Fruit fly (Drosophila melanogaster): ENCODE data around the gene CarT.
A peak's percentile ranks its signal among the peaks of the same experiment; 100 is the strongest.

The CarT gene

DNA sequence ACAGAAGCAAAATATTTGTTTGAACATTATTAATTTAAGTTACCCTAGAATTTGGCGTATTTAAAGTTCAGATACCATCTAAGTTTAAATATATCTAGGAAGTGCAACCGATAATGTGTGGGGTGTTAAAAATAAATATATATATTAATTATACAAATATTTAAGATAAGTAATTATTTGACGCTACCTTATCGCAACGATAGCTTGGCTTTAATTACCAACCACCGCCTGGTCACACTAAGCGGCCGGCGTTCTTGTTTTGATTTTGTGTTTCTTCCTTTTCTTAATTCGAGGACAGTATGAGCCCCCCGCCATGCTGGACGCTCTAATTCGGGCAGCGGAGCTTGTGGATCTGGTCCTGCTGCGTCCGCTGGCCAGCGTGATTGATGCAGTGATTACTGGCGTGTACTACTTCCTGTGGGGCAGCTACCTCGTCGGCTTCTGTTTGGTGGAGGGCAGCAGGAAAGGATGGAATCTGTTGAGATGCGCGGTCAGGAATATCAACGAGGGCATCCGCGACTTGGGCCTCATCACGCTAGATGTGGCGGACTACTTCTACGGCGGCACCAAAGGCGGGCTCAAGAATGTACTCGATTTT is 47.8 kb downstream of the CarT start, which contains the start of gene CG2617 (continued):
- TF ChIP-seq Dll (GFP tag; IDR thresholded peaks at IDR 0.05; ENCODE audit: partially characterized antibody) (peak; percentile 61; the same call in 2 of the 4 replicates), nom (GFP tag; optimal IDR thresholded peaks at IDR 0.05) (no peak), CG6813 (GFP tag; optimal IDR thresholded peaks at IDR 0.05) (no peak), Trl (optimal IDR thresholded peaks at IDR 0.05) (no peak), Trl (GFP tag; optimal IDR thresholded peaks at IDR 0.05) (no peak), MESR4 (GFP tag; optimal IDR thresholded peaks at IDR 0.05) (peak; percentile 18), pfk (GFP tag; optimal IDR thresholded peaks at IDR 0.05) (no peak), NFAT (GFP tag; IDR thresholded peaks at IDR 0.05) (no peak), CG3065 (GFP tag; optimal IDR thresholded peaks at IDR 0.05) (no peak), Ets97D (GFP tag; optimal IDR thresholded peaks at IDR 0.05) (no peak), Dp (GFP tag; optimal IDR thresholded peaks at IDR 0.05) (peak; percentile 44), CG8388 (GFP tag; optimal IDR thresholded peaks at IDR 0.05) (no peak), org-1 (GFP tag; optimal IDR thresholded peaks at IDR 0.05) (no peak), CG12299 (tag; optimal IDR thresholded peaks at IDR 0.05) (no peak), bsh (GFP tag; optimal IDR thresholded peaks at IDR 0.05) (no peak)

DNA sequence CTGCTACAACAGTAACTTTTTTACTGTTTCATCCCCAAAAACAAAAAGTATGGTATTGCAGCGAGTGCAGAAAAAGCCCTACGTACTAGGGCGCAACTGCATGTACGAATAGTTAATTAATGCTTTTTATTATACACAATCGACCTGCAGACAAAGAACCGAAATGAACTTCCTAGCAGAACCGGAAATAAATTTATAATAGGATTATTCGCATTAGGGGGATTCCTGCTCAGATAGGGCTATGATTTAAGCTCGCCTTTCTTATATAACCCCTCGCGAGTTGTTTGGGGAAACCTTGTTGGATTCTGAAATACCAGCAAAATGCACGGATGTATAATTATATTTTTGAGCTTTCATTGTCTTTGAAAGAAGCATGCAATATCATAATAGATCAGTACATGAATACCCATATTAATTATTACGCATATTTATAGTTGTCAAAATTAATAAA is 48.4 kb downstream of the CarT start, which contains the start of gene Cen:
TSS of gene Cen (minus strand) at position 199 of the 451 bp plus-strand sequence.
- TF ChIP-seq lmd (GFP tag; IDR thresholded peaks at IDR 0.05) (peak; percentile 54; the same call in 1 of the 2 replicates), Antp (GFP tag; optimal IDR thresholded peaks at IDR 0.05) (no peak), Mad (GFP tag; optimal IDR thresholded peaks at IDR 0.05) (peak; percentile 23), dan (GFP tag; IDR thresholded peaks at IDR 0.05) (no peak), H15 (GFP tag; IDR thresholded peaks at IDR 0.05) (no peak), shn (GFP tag; optimal IDR thresholded peaks at IDR 0.05) (peak; percentile 27), nerfin-1 (tag; optimal IDR thresholded peaks at IDR 0.05) (no peak), CG2116 (GFP tag; optimal IDR thresholded peaks at IDR 0.05) (peak; percentile 9), chn (GFP tag; optimal IDR thresholded peaks at IDR 0.05) (peak; percentile 48), CG7839 (tag; optimal IDR thresholded peaks at IDR 0.05) (no peak), trem (tag; optimal IDR thresholded peaks at IDR 0.05) (peak; percentile 13), prd (optimal IDR thresholded peaks at IDR 0.05) (no peak), prd (GFP tag; IDR thresholded peaks at IDR 0.05) (0 out of 3 replicates have a peak, but pooled peaks have one; percentile 21), Dip3 (GFP tag; optimal IDR thresholded peaks at IDR 0.05) (peak; percentile 53), Aef1 (GFP tag; IDR thresholded peaks at IDR 0.05) (peak; percentile 45; the same call in 1 of the 3 replicates), CG6654 (GFP tag; optimal IDR thresholded peaks at IDR 0.05) (no peak), eve (GFP tag; optimal IDR thresholded peaks at IDR 0.05) (no peak), BEAF-32 (GFP tag; optimal IDR thresholded peaks at IDR 0.05) (no peak), peb (GFP tag; IDR thresholded peaks at IDR 0.05) (no peak), Xbp1 (GFP tag; optimal IDR thresholded peaks at IDR 0.05) (peak; percentile 39), pho (GFP tag; optimal IDR thresholded peaks at IDR 0.05) (peak; percentile 25), bcd (GFP tag; optimal IDR thresholded peaks at IDR 0.05) (peak; percentile 39), Ets97D (GFP tag; optimal IDR thresholded peaks at IDR 0.05) (peak; percentile 58), nmo (GFP tag; optimal IDR thresholded peaks at IDR 0.05) (peak; percentile 54), CG12391 (tag; optimal IDR thresholded peaks at IDR 0.05) (peak; percentile 51), Ada2b (GFP tag; IDR thresholded peaks at IDR 0.05) (peak; percentile 53; the same call in 1 of the 2 replicates), CG18619 (GFP tag; optimal IDR thresholded peaks at IDR 0.05) (peak; percentile 21), sug (tag; optimal IDR thresholded peaks at IDR 0.05) (no peak), CG15514 (GFP tag; optimal IDR thresholded peaks at IDR 0.05) (peak; percentile 47), CG14710 (tag; optimal IDR thresholded peaks at IDR 0.05) (peak; percentile 22), Sry-δ (GFP tag; optimal IDR thresholded peaks at IDR 0.05) (peak; percentile 10), CG31224 (GFP tag; IDR thresholded peaks at IDR 0.05) (no peak), phol (tag; optimal IDR thresholded peaks at IDR 0.05) (peak; percentile 20), CG12659 (GFP tag; optimal IDR thresholded peaks at IDR 0.05) (peak; percentile 47), ems (GFP tag; optimal IDR thresholded peaks at IDR 0.05) (peak; percentile 2)
